Fruit fly (Drosophila melanogaster): ENCODE measurements around the gene Hmgcr.

Gene Hmgcr

dm6 chr3R:23729066-23729465 is 4.1 kb upstream of the Hmgcr start:
- TF ChIP-seq ttk (optimal IDR thresholded peaks at IDR 0.05) = no peak
- TF ChIP-seq psq (optimal IDR thresholded peaks at IDR 0.05) = no peak
- TF ChIP-seq Myc (optimal IDR thresholded peaks at IDR 0.05) = no peak
- no peak for TF ChIP-seq insv (optimal IDR thresholded peaks at IDR 0.05)
- no peak for TF ChIP-seq Sin3A (optimal IDR thresholded peaks at IDR 0.05)
- TF ChIP-seq h (optimal IDR thresholded peaks at IDR 0.05) = no peak

- TF ChIP-seq Sin3A (optimal IDR thresholded peaks at IDR 0.05) (no peak), psq (optimal IDR thresholded peaks at IDR 0.05) (no peak), h (optimal IDR thresholded peaks at IDR 0.05) (no peak), Myc (optimal IDR thresholded peaks at IDR 0.05) (no peak), insv (optimal IDR thresholded peaks at IDR 0.05) (no peak)
These were observed 3.3 kb upstream of the Hmgcr start for dm6 chr3R:23729632-23730471.

dm6 chr3R:23730472-23730801 is 2.7 kb upstream of the Hmgcr start:
- TF ChIP-seq insv (optimal IDR thresholded peaks at IDR 0.05) (no peak), psq (optimal IDR thresholded peaks at IDR 0.05) (no peak), ttk (optimal IDR thresholded peaks at IDR 0.05) (no peak), h (optimal IDR thresholded peaks at IDR 0.05) (no peak), Sin3A (optimal IDR thresholded peaks at IDR 0.05) (no peak), Myc (optimal IDR thresholded peaks at IDR 0.05) (no peak)

- TF ChIP-seq Sin3A (optimal IDR thresholded peaks at IDR 0.05) (no peak), ttk (optimal IDR thresholded peaks at IDR 0.05) (no peak), insv (optimal IDR thresholded peaks at IDR 0.05) (no peak), h (optimal IDR thresholded peaks at IDR 0.05) (no peak), psq (optimal IDR thresholded peaks at IDR 0.05) (no peak), Myc (optimal IDR thresholded peaks at IDR 0.05) (no peak)
These were observed 591 bp upstream of the Hmgcr start for dm6 chr3R:23732533-23732932.

dm6 chr3R:23733771-23734170 is 647 bp downstream of the Hmgcr start:
- no peak for TF ChIP-seq Myc (optimal IDR thresholded peaks at IDR 0.05)
- TF ChIP-seq h (optimal IDR thresholded peaks at IDR 0.05) = no peak
- no peak for TF ChIP-seq insv (optimal IDR thresholded peaks at IDR 0.05)
- no peak for TF ChIP-seq psq (optimal IDR thresholded peaks at IDR 0.05)
- TF ChIP-seq ttk (optimal IDR thresholded peaks at IDR 0.05) = no peak
- no peak for TF ChIP-seq Sin3A (optimal IDR thresholded peaks at IDR 0.05)

dm6 chr3R:23734573-23735404 is 1.7 kb downstream of the Hmgcr start:
- TF ChIP-seq ttk (optimal IDR thresholded peaks at IDR 0.05) = no peak
- no peak for TF ChIP-seq insv (optimal IDR thresholded peaks at IDR 0.05)
- TF ChIP-seq h (optimal IDR thresholded peaks at IDR 0.05) = no peak
- no peak for TF ChIP-seq psq (optimal IDR thresholded peaks at IDR 0.05)
- TF ChIP-seq Myc (optimal IDR thresholded peaks at IDR 0.05) = no peak
- no peak for TF ChIP-seq Sin3A (optimal IDR thresholded peaks at IDR 0.05)

- TF ChIP-seq h (optimal IDR thresholded peaks at IDR 0.05) (no peak), ttk (optimal IDR thresholded peaks at IDR 0.05) (no peak)
These were observed 2.5 kb downstream of the Hmgcr start for dm6 chr3R:23735648-23736047.

- TF ChIP-seq Sin3A (optimal IDR thresholded peaks at IDR 0.05) (no peak), ttk (optimal IDR thresholded peaks at IDR 0.05) (no peak)
These were observed 3.2 kb downstream of the Hmgcr start for dm6 chr3R:23736365-23736764.

- TF ChIP-seq Myc (optimal IDR thresholded peaks at IDR 0.05) (no peak), psq (optimal IDR thresholded peaks at IDR 0.05) (no peak), insv (optimal IDR thresholded peaks at IDR 0.05) (no peak), ttk (optimal IDR thresholded peaks at IDR 0.05) (no peak), h (optimal IDR thresholded peaks at IDR 0.05) (no peak), Sin3A (optimal IDR thresholded peaks at IDR 0.05) (no peak)
These were observed 4.8 kb downstream of the Hmgcr start for dm6 chr3R:23737676-23738574.

- TF ChIP-seq psq (optimal IDR thresholded peaks at IDR 0.05) = no peak
- TF ChIP-seq ttk (optimal IDR thresholded peaks at IDR 0.05) = no peak
- TF ChIP-seq insv (optimal IDR thresholded peaks at IDR 0.05) = no peak
- TF ChIP-seq Sin3A (optimal IDR thresholded peaks at IDR 0.05) = no peak
- no peak for TF ChIP-seq h (optimal IDR thresholded peaks at IDR 0.05)
- TF ChIP-seq Myc (optimal IDR thresholded peaks at IDR 0.05) = no peak
These were observed 7.8 kb downstream of the Hmgcr start for dm6 chr3R:23740968-23741367.

dm6 chr3R:23747446-23747845 is 14.3 kb downstream of the Hmgcr start:
- TF ChIP-seq h (optimal IDR thresholded peaks at IDR 0.05) (no peak), psq (optimal IDR thresholded peaks at IDR 0.05) (no peak), ttk (optimal IDR thresholded peaks at IDR 0.05) (no peak), Myc (optimal IDR thresholded peaks at IDR 0.05) (no peak), insv (optimal IDR thresholded peaks at IDR 0.05) (no peak), Sin3A (optimal IDR thresholded peaks at IDR 0.05) (no peak)

dm6 chr3R:23752728-23753127 is 19.6 kb downstream of the Hmgcr start, which contains the start of the genes RanBP3 and Rpt5:
Gene RanBP3, minus strand, starts transcription at chr3R:23752834.
Gene Rpt5, plus strand, starts transcription at chr3R:23752876.
- TF ChIP-seq Sin3A (optimal IDR thresholded peaks at IDR 0.05) (no peak), h (optimal IDR thresholded peaks at IDR 0.05) (no peak), Myc (optimal IDR thresholded peaks at IDR 0.05) (no peak), insv (optimal IDR thresholded peaks at IDR 0.05) (no peak), ttk (optimal IDR thresholded peaks at IDR 0.05) (no peak)
